Worm (Caenorhabditis elegans) whole organism, L1 larva: ENCODE measurements around the gene clc-24.

ENCODE experiments used
- C04F5.9 ChIP-seq: sonication (generic microtip); optimal IDR thresholded peaks from 2 replicates; lab custom pipeline; 2016; ENCODE audit warnings: missing genetic modification characterization, missing compliant biosample characterization
- dsc-1 ChIP-seq: sonication (generic microtip); optimal IDR thresholded peaks from 2 replicates; lab custom pipeline; 2016; ENCODE audit warnings: mild to moderate bottlenecking, missing genetic modification characterization, missing compliant biosample characterization
- lin-35 ChIP-seq, 2 experiments: fragments of 150-350 bp; optimal IDR thresholded peaks; 2 replicates each; lab custom pipeline; 2014; ENCODE audit warnings: missing biosample characterization in 2 of 2, missing genetic modification characterization in 2 of 2, missing genetic modification reagents in 2 of 2
- lsy-2 ChIP-seq, 2 experiments: fragments of 150-350 bp; optimal IDR thresholded peaks; 2 replicates each; lab custom pipeline; 2014; ENCODE audit warnings: missing biosample characterization in 2 of 2, missing genetic modification characterization in 2 of 2
- nhr-12 ChIP-seq: sonication (generic microtip); optimal IDR thresholded peaks from 2 replicates; lab custom pipeline; 2017; ENCODE audit warnings: missing biosample characterization, missing genetic modification characterization
- sox-4 ChIP-seq: sonication (generic microtip); optimal IDR thresholded peaks from 2 replicates; lab custom pipeline; 2016; ENCODE audit warnings: missing genetic modification characterization, missing compliant biosample characterization
- tbx-2 ChIP-seq: sonication (generic microtip); optimal IDR thresholded peaks from 2 replicates; lab custom pipeline; 2016; ENCODE audit warnings: missing genetic modification characterization, missing compliant biosample characterization

DNA sequence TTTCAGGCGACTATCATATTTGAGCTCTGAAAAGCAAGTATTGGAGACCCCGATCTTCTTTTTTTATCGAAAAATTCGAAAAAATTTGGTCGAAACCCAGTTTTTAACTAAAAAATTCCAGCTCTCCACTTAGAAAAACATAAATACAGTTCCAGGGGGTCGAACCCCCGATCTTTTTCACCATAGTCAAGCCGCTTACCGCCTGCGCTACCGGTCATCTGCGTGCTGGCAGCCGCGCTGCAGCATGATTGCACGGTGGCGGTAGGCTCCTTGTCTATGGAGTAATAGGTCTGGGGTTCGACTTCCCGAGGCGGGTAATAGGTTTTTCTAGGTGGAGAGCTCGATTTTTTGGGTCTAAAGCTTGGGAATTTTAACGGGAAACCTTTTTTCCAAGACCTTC, at the start of gene clc-24:
- TF ChIP-seq dsc-1 (tag; lab: Kevin White, UChicago) (no peak), tbx-2 (tag; lab: Kevin White, UChicago) (no peak), sox-4 (no peak), lin-35 (GFP tag; optimal IDR thresholded peaks at IDR 0.05; lab: Kevin White, UChicago) (no peak), C04F5.9 (no peak), nhr-12 (no peak), lsy-2 (tag; optimal IDR thresholded peaks at IDR 0.05; lab: Kevin White, UChicago) (no peak)
